Fruit fly (Drosophila melanogaster): Measurements from ENCODE around the gene CG12104.
A peak's percentile ranks its signal among the peaks of the same experiment; 100 is the strongest.

Gene CG12104

DNA sequence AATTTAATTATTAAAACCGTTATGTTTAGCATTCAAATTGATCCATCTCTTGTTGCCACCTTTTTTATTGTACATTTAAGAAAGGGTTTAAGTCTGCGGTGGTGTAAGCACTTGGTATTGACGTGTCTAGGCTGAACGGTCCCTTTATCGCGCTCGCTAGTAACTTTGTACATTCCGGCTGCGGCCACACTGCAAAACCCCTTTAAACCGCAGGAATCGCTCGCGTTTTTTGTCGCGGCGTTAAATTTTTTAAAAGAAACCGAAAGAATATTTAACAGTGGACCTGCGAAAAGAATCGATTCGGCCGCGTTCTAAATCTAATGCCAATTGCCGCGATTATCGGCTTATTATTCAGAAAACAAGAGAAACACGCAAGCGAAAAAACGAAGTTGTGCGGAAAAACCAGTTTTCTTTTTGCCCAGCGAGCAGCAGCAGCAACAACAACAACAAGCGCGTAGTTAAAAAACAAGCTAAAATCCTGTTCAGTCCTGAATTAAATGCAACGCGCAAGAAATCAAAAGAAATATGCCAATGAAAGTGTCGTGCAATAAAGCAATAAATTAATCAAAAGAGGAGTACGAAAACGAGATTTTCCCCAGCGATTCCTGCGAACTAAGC lies 25.9 kb downstream of the CG12104 start, which contains the start of gene CG13917:
CG13917 (plus strand) TSS at position 211 of the 618 bp plus-strand sequence.
- no peak for TF ChIP-seq brk (GFP tag; optimal IDR thresholded peaks at IDR 0.05)
- no peak for TF ChIP-seq pan (optimal IDR thresholded peaks at IDR 0.05)
- TF ChIP-seq dsf (GFP tag; optimal IDR thresholded peaks at IDR 0.05; ENCODE audit: borderline replicate concordance): no peak
- no peak for TF ChIP-seq psq (GFP tag; optimal IDR thresholded peaks at IDR 0.05)
- TF ChIP-seq Rel (GFP tag; optimal IDR thresholded peaks at IDR 0.05): no peak
- TF ChIP-seq Rel (tag; optimal IDR thresholded peaks at IDR 0.05): peak; percentile 76
- peak; percentile 32 for TF ChIP-seq Myc (optimal IDR thresholded peaks at IDR 0.05)
- no peak for TF ChIP-seq Mio (GFP tag; optimal IDR thresholded peaks at IDR 0.05)
- TF ChIP-seq lola (GFP tag; optimal IDR thresholded peaks at IDR 0.05): no peak
- no peak for TF ChIP-seq HLH106 (tag; optimal IDR thresholded peaks at IDR 0.05)
- TF ChIP-seq CrebA (GFP tag; optimal IDR thresholded peaks at IDR 0.05; ENCODE audit: borderline replicate concordance): no peak
- no peak for TF ChIP-seq rgr (GFP tag; optimal IDR thresholded peaks at IDR 0.05)
- no peak for TF ChIP-seq br (GFP tag; optimal IDR thresholded peaks at IDR 0.05)
- TF ChIP-seq Dif (GFP tag; optimal IDR thresholded peaks at IDR 0.05; ENCODE audit: partially characterized antibody): no peak
- TF ChIP-seq h (GFP tag; optimal IDR thresholded peaks at IDR 0.05): peak; percentile 13
- TF ChIP-seq sage (GFP tag; optimal IDR thresholded peaks at IDR 0.05): no peak
- TF ChIP-seq jim (GFP tag; optimal IDR thresholded peaks at IDR 0.05): no peak
- TF ChIP-seq OdsH (GFP tag; optimal IDR thresholded peaks at IDR 0.05): no peak
- TF ChIP-seq Jra (GFP tag; optimal IDR thresholded peaks at IDR 0.05): no peak

dm6 chr3L:1575731-1576376 lies 26.6 kb downstream of the CG12104 start:
- TF ChIP-seq GATAd (GFP tag; optimal IDR thresholded peaks at IDR 0.05) (no peak), woc (GFP tag; optimal IDR thresholded peaks at IDR 0.05) (no peak), ey (GFP tag; optimal IDR thresholded peaks at IDR 0.05) (no peak), Dfd (GFP tag; optimal IDR thresholded peaks at IDR 0.05) (no peak), CG32264 (GFP tag; optimal IDR thresholded peaks at IDR 0.05) (no peak), dmrt93B (GFP tag; optimal IDR thresholded peaks at IDR 0.05) (no peak), Abd-B (GFP tag; optimal IDR thresholded peaks at IDR 0.05) (no peak), brk (GFP tag; optimal IDR thresholded peaks at IDR 0.05) (no peak), dl (GFP tag; optimal IDR thresholded peaks at IDR 0.05; ENCODE audit: insufficient read depth in 1 of 2, partially characterized antibody in 2 of 2) (no peak), dsf (GFP tag; optimal IDR thresholded peaks at IDR 0.05; ENCODE audit: borderline replicate concordance) (no peak), sage (GFP tag; optimal IDR thresholded peaks at IDR 0.05) (no peak), sv (GFP tag; optimal IDR thresholded peaks at IDR 0.05) (no peak), tai (GFP tag; optimal IDR thresholded peaks at IDR 0.05) (no peak), psq (GFP tag; optimal IDR thresholded peaks at IDR 0.05) (no peak), CrebA (GFP tag; optimal IDR thresholded peaks at IDR 0.05; ENCODE audit: borderline replicate concordance) (no peak), br (GFP tag; optimal IDR thresholded peaks at IDR 0.05) (no peak)

DNA sequence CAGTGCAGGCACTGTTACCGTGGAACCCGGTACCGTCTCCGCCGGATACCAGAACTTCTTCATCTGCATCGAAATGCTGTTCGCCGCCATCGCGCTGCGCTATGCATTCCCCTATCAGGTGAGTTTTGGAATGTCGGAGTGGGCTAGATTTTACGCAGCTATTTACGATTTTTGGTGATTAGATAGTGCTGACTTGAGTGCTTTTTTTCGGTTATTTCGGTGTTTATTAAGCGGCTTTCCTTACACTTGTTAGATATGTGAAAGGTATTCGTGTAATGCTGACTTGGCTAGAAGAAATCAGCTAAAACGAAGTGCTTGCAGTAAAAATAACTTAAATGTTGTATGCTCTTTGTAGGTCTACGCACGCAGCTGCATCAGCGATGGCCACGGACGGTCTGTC lies 29.3 kb downstream of the CG12104 start:
- TF ChIP-seq brk (GFP tag; optimal IDR thresholded peaks at IDR 0.05) (no peak), CG9705 (GFP tag; optimal IDR thresholded peaks at IDR 0.05) (no peak), Rel (GFP tag; optimal IDR thresholded peaks at IDR 0.05) (no peak), Rel (tag; optimal IDR thresholded peaks at IDR 0.05) (no peak), Hr78 (GFP tag; optimal IDR thresholded peaks at IDR 0.05) (no peak), OdsH (GFP tag; optimal IDR thresholded peaks at IDR 0.05) (no peak), fru (GFP tag; optimal IDR thresholded peaks at IDR 0.05) (no peak), Mio (GFP tag; optimal IDR thresholded peaks at IDR 0.05) (no peak), rgr (GFP tag; optimal IDR thresholded peaks at IDR 0.05) (no peak), Abd-B (GFP tag; optimal IDR thresholded peaks at IDR 0.05) (no peak), br (GFP tag; optimal IDR thresholded peaks at IDR 0.05) (no peak), CG32264 (GFP tag; optimal IDR thresholded peaks at IDR 0.05) (no peak)

- TF ChIP-seq ey (GFP tag; optimal IDR thresholded peaks at IDR 0.05) (no peak), sv (GFP tag; optimal IDR thresholded peaks at IDR 0.05) (no peak), pan (optimal IDR thresholded peaks at IDR 0.05) (no peak), sage (GFP tag; optimal IDR thresholded peaks at IDR 0.05) (no peak), Dfd (GFP tag; optimal IDR thresholded peaks at IDR 0.05) (no peak), psq (GFP tag; optimal IDR thresholded peaks at IDR 0.05) (no peak), CrebA (GFP tag; optimal IDR thresholded peaks at IDR 0.05; ENCODE audit: borderline replicate concordance) (no peak)
Observed at dm6 chr3L:1571077-1571476, 31.4 kb downstream of the CG12104 start.

All from whole organism, wandering third instar larva.